Comparison of ENCODE assay signal across 3 worm cellular contexts in the genomic region with DNA sequence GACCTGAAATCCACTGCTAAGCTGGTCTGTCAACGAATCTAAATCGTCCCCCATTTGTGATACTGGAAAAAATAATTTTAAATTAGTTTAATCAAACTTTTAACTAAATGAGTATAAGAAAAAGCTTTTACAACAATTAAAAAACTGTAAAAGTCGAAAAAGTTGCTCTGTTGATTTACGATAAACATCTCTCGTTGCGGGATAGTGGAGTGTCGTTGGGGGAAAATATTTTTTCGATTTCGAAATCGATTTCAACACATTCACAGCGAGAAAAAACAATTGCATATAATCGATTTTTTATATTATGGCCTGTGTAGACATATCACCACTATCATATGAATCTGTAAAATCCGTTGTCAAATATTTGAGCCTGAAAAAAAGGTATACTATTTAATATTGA.
A peak's percentile ranks its signal among the peaks of the same experiment; 100 is the strongest.
TF ChIP-seq lines count a peak whose summit lies in the region.

A gene (minus strand): TSS at position 64 of the 400 bp plus-strand sequence.
A gene (plus strand): TSS at position 199 of the 400 bp plus-strand sequence.

TF ChIP-seq in whole organism, L1 larva, 84 proteins besides CTCF, POLR2A, EP300 and RAD21 (continued from another document):
- TF ChIP-seq zip-4 (GFP tag; optimal IDR thresholded peaks at IDR 0.05; lab: Kevin White, UChicago) (peak; percentile 43), mef-2 (tag; optimal IDR thresholded peaks at IDR 0.05; lab: Kevin White, UChicago) (no peak), snpc-4 (tag; optimal IDR thresholded peaks at IDR 0.05; lab: Kevin White, UChicago) (peak; percentile 27), tbx-2 (tag; optimal IDR thresholded peaks at IDR 0.05; lab: Kevin White, UChicago) (no peak), fkh-8 (tag; optimal IDR thresholded peaks at IDR 0.05; lab: Kevin White, UChicago) (no peak), mab-9 (GFP tag; IDR thresholded peaks at IDR 0.05; lab: Robert Waterston, UW) (no peak), aly-2 (tag; optimal IDR thresholded peaks at IDR 0.05; lab: Kevin White, UChicago) (no peak), ceh-90 (tag; optimal IDR thresholded peaks at IDR 0.05; lab: Kevin White, UChicago) (no peak), dpl-1 (GFP tag; optimal IDR thresholded peaks at IDR 0.05; lab: Kevin White, UChicago) (peak; percentile 1 to 58 (median 4)), nhr-237 (tag; optimal IDR thresholded peaks at IDR 0.05; lab: Kevin White, UChicago) (no peak), ceh-63 (GFP tag; optimal IDR thresholded peaks at IDR 0.05; lab: Kevin White, UChicago) (no peak), zag-1 (tag; optimal IDR thresholded peaks at IDR 0.05; lab: Kevin White, UChicago) (no peak), lin-35 (GFP tag; optimal IDR thresholded peaks at IDR 0.05; lab: Kevin White, UChicago) (peak; percentile 16 to 55), unc-86 (tag; optimal IDR thresholded peaks at IDR 0.05; lab: Kevin White, UChicago) (no peak), skn-1 (tag; optimal IDR thresholded peaks at IDR 0.05; lab: Kevin White, UChicago) (peak; percentile 89), ceh-82 (tag; optimal IDR thresholded peaks at IDR 0.05; lab: Kevin White, UChicago) (peak in 1 of 3 experiments; percentile 57), blmp-1 (tag; optimal IDR thresholded peaks at IDR 0.05; lab: Kevin White, UChicago) (peak; percentile 16), efl-3 (GFP tag; optimal IDR thresholded peaks at IDR 0.05; lab: Kevin White, UChicago) (no peak), lsy-2 (tag; optimal IDR thresholded peaks at IDR 0.05; lab: Kevin White, UChicago) (peak in 1 of 2 experiments; percentile 74), elt-2 (tag; optimal IDR thresholded peaks at IDR 0.05; lab: Kevin White, UChicago) (no peak), ztf-11 (tag; optimal IDR thresholded peaks at IDR 0.05; lab: Kevin White, UChicago) (no peak), nhr-11 (tag; optimal IDR thresholded peaks at IDR 0.05; lab: Kevin White, UChicago) (no peak)

TF ChIP-seq in whole organism, L2 larva, 48 proteins besides CTCF, POLR2A, EP300 and RAD21 (continued from another document):
- TF ChIP-seq blmp-1 (tag; optimal IDR thresholded peaks at IDR 0.05; lab: Kevin White, UChicago; ENCODE audit: insufficient read depth) (no peak), R02D3.7 (tag; optimal IDR thresholded peaks at IDR 0.05; lab: Kevin White, UChicago) (no peak), nhr-77 (tag; optimal IDR thresholded peaks at IDR 0.05; lab: Kevin White, UChicago) (no peak), ztf-11 (tag; optimal IDR thresholded peaks at IDR 0.05; lab: Kevin White, UChicago) (no peak), sma-9 (GFP tag; optimal IDR thresholded peaks at IDR 0.05; lab: Kevin White, UChicago) (no peak), sma-9 (tag; optimal IDR thresholded peaks at IDR 0.05; lab: Kevin White, UChicago) (no peak), ama-1 (optimal IDR thresholded peaks at IDR 0.05; lab: Kevin White, UChicago) (no peak), ZK546.5 (tag; optimal IDR thresholded peaks at IDR 0.05; lab: Kevin White, UChicago) (no peak), aly-2 (tag; optimal IDR thresholded peaks at IDR 0.05; lab: Kevin White, UChicago) (no peak), nhr-129 (tag; optimal IDR thresholded peaks at IDR 0.05; lab: Kevin White, UChicago) (peak; percentile 19), unc-39 (tag; optimal IDR thresholded peaks at IDR 0.05; lab: Kevin White, UChicago) (no peak), gmeb-1 (tag; optimal IDR thresholded peaks at IDR 0.05; lab: Kevin White, UChicago) (no peak), nhr-11 (tag; optimal IDR thresholded peaks at IDR 0.05; lab: Kevin White, UChicago) (no peak), zag-1 (tag; optimal IDR thresholded peaks at IDR 0.05; lab: Kevin White, UChicago) (no peak), lin-13 (GFP tag; optimal IDR thresholded peaks at IDR 0.05; lab: Kevin White, UChicago) (no peak), sma-3 (GFP tag; optimal IDR thresholded peaks at IDR 0.05; lab: Kevin White, UChicago) (no peak), nhr-237 (tag; optimal IDR thresholded peaks at IDR 0.05; lab: Kevin White, UChicago) (no peak), nhr-25 (tag; optimal IDR thresholded peaks at IDR 0.05; lab: Kevin White, UChicago) (no peak)

TF ChIP-seq in whole organism, L3 larva, 47 proteins besides CTCF, POLR2A, EP300 and RAD21 (continued from another document):
- TF ChIP-seq unc-39 (tag; optimal IDR thresholded peaks at IDR 0.05; lab: Kevin White, UChicago) (no peak), daf-12 (tag; optimal IDR thresholded peaks at IDR 0.05; lab: Kevin White, UChicago) (no peak), nhr-67 (tag; optimal IDR thresholded peaks at IDR 0.05; lab: Kevin White, UChicago) (no peak), pqm-1 (tag; optimal IDR thresholded peaks at IDR 0.05; lab: Kevin White, UChicago) (no peak), fkh-10 (GFP tag; optimal IDR thresholded peaks at IDR 0.05; lab: Kevin White, UChicago) (no peak), ama-1 (optimal IDR thresholded peaks at IDR 0.05; lab: Kevin White, UChicago) (no peak), ZK546.5 (tag; optimal IDR thresholded peaks at IDR 0.05; lab: Kevin White, UChicago) (no peak), nhr-43 (tag; optimal IDR thresholded peaks at IDR 0.05; lab: Kevin White, UChicago; ENCODE audit: poor library complexity, severe bottlenecking) (no peak), jun-1 (tag; optimal IDR thresholded peaks at IDR 0.05; lab: Kevin White, UChicago) (no peak), nhr-12 (tag; optimal IDR thresholded peaks at IDR 0.05; lab: Kevin White, UChicago) (no peak), nhr-76 (tag; optimal IDR thresholded peaks at IDR 0.05; lab: Kevin White, UChicago) (no peak), fkh-2 (tag; optimal IDR thresholded peaks at IDR 0.05; lab: Kevin White, UChicago) (no peak), unc-62 (GFP tag; optimal IDR thresholded peaks at IDR 0.05; lab: Kevin White, UChicago) (no peak), sea-2 (GFP tag; optimal IDR thresholded peaks at IDR 0.05; lab: Kevin White, UChicago) (no peak), elt-3 (tag; optimal IDR thresholded peaks at IDR 0.05; lab: Kevin White, UChicago) (no peak)
